Fruit fly (Drosophila melanogaster): ENCODE data around the gene CG43082.

dm6 chr3L:15624097-15624496 is 37.6 kb upstream of the CG43082 start:
- peak; percentile 72 for TF ChIP-seq pros (GFP tag; optimal IDR thresholded peaks at IDR 0.05)
- TF ChIP-seq Hr39 (optimal IDR thresholded peaks at IDR 0.05), result no peak
- TF ChIP-seq CG8089 (GFP tag; optimal IDR thresholded peaks at IDR 0.05), result no peak
- TF ChIP-seq CG30431 (GFP tag; optimal IDR thresholded peaks at IDR 0.05), result no peak
- no peak for TF ChIP-seq crp (GFP tag; optimal IDR thresholded peaks at IDR 0.05)
- no peak for TF ChIP-seq CG9437 (GFP tag; optimal IDR thresholded peaks at IDR 0.05)
- no peak for TF ChIP-seq CkIIα-i1 (GFP tag; IDR thresholded peaks at IDR 0.05)
- no peak for TF ChIP-seq usp (GFP tag; optimal IDR thresholded peaks at IDR 0.05)
- TF ChIP-seq br (optimal IDR thresholded peaks at IDR 0.05), result no peak
- TF ChIP-seq CG11085 (GFP tag; IDR thresholded peaks at IDR 0.05), result no peak
- TF ChIP-seq CG11504 (tag; optimal IDR thresholded peaks at IDR 0.05), result no peak
- no peak for TF ChIP-seq zen2 (GFP tag; IDR thresholded peaks at IDR 0.05; ENCODE audit: partially characterized antibody)
- TF ChIP-seq CG11247 (GFP tag; IDR thresholded peaks at IDR 0.05), result no peak
- TF ChIP-seq CG6765 (GFP tag; optimal IDR thresholded peaks at IDR 0.05), result no peak
